Fruit fly (Drosophila melanogaster) whole organism, pupa: Measurements from ENCODE around the gene BBS1.
A peak's percentile ranks its signal among the peaks of the same experiment; 100 is the strongest.

Experiments
- CG14655 ChIP-seq: fragments of 200-800 bp; sonication (Bioruptor generic); optimal IDR thresholded peaks from 3 replicates; lab custom pipeline; 2017; ENCODE audit warnings: mild to moderate bottlenecking, missing biosample characterization, missing genetic modification reagents, missing genetic modification characterization
- CG32121 ChIP-seq: fragments of 200-800 bp; sonication (Bioruptor generic); IDR thresholded peaks from 2 replicates; pipeline ENCODE4 v1.3.6; 2022; ENCODE audit warnings: missing biosample characterization, missing genetic modification characterization
- CG4496 ChIP-seq: fragments of 200-800 bp; sonication (Bioruptor generic); IDR thresholded peaks from 3 replicates; pipeline ENCODE4 v1.3.6; 2022; ENCODE audit warnings: missing biosample characterization, missing genetic modification characterization
- CG8159 ChIP-seq: fragments of 200-800 bp; sonication (Bioruptor generic); optimal IDR thresholded peaks from 3 replicates; lab custom pipeline; 2018; ENCODE audit warnings: missing biosample characterization, mild to moderate bottlenecking, missing genetic modification characterization, moderate library complexity
- CG8301 ChIP-seq: fragments of 200-800 bp; sonication (Bioruptor generic); optimal IDR thresholded peaks from 2 replicates; lab custom pipeline; 2018; ENCODE audit warnings: missing biosample characterization, mild to moderate bottlenecking, missing genetic modification characterization
- CG9948 ChIP-seq: fragments of 200-800 bp; sonication (Bioruptor generic); optimal IDR thresholded peaks from 2 replicates; lab custom pipeline; 2018; ENCODE audit warnings: missing biosample characterization, mild to moderate bottlenecking, missing genetic modification characterization, moderate library complexity
- EcR ChIP-seq: fragments of 200-800 bp; sonication (Bioruptor generic); optimal IDR thresholded peaks from 3 replicates; lab custom pipeline; 2019; ENCODE audit warnings: missing biosample characterization, missing genetic modification characterization, mild to moderate bottlenecking, moderate library complexity, missing genetic modification reagents
- gl ChIP-seq: fragments of 200-800 bp; sonication (Bioruptor generic); optimal IDR thresholded peaks from 2 replicates; lab custom pipeline; 2018; ENCODE audit warnings: missing biosample characterization, mild to moderate bottlenecking, missing genetic modification characterization

DNA sequence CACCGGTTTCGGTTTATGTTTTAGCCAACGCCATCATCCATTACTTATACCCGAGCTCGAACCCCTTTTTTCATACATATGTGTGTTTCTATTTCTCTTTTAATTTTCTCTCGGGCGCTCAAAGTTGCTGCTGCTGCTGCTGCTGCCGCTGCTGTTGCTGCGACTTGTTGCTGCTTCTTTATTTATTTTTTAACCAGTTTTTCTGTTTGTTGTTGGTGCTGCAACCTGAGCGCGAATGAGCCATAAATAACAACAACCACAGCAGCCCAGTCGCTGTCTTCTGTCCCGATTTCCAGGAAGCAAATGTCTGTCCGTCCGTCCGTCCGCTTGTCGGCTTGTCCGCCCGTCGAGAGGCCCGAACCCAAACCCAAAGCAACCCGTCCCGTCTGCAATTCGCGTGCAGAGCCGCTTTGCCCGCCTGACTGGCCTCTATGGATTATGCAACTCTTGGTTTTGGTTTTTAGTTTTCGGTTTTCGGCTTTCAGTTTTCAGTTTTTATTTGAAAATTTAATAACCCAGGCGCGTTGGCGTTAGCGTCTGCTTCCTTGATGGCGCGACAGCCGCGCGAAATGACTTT, 12.0 kb downstream of the BBS1 start:
- TF ChIP-seq CG8301 (tag; lab: Kevin White, UChicago) (no peak), EcR (peak; percentile 39), CG9948 (no peak), CG8159 (no peak), CG14655 (GFP tag; lab: Kevin White, UChicago) (no peak), CG32121 (no peak), CG4496 (GFP tag; lab: Robert Waterston, UW) (peak; percentile 9; the same call in 1 of the 3 replicates), gl (tag; lab: Kevin White, UChicago) (no peak)
